Worm (Caenorhabditis elegans): ENCODE measurements around the gene F45D3.3.

F45D3.3 gene

ce11 chrV:12548830-12549229 is 1.4 kb downstream of the F45D3.3 start:
- TF ChIP-seq dmd-8 (GFP tag; IDR thresholded peaks at IDR 0.05) (no peak), fos-1 (tag; optimal IDR thresholded peaks at IDR 0.05) (no peak), nhr-6 (tag; optimal IDR thresholded peaks at IDR 0.05) (peak; percentile 4), rbr-2 (tag; optimal IDR thresholded peaks at IDR 0.05) (no peak), ceh-28 (tag; optimal IDR thresholded peaks at IDR 0.05) (no peak), snpc-4 (tag; optimal IDR thresholded peaks at IDR 0.05) (no peak), mxl-3 (GFP tag; optimal IDR thresholded peaks at IDR 0.05) (peak; percentile 11), nhr-25 (tag; optimal IDR thresholded peaks at IDR 0.05; ENCODE audit: borderline replicate concordance, insufficient read depth) (peak; percentile 34), hlh-11 (tag; optimal IDR thresholded peaks at IDR 0.05) (peak; percentile 46), nhr-102 (tag; optimal IDR thresholded peaks at IDR 0.05) (peak; percentile 54), nhr-237 (tag; optimal IDR thresholded peaks at IDR 0.05) (no peak), ama-1 (optimal IDR thresholded peaks at IDR 0.05) (peak; percentile 87), spr-1 (tag; optimal IDR thresholded peaks at IDR 0.05) (no peak), saeg-2 (GFP tag; IDR thresholded peaks at IDR 0.05) (no peak), lin-13 (GFP tag; optimal IDR thresholded peaks at IDR 0.05) (no peak), tag-97 (GFP tag; IDR thresholded peaks at IDR 0.05) (no peak), ZK337.2 (GFP tag; IDR thresholded peaks at IDR 0.05) (no peak), lin-15B (tag; optimal IDR thresholded peaks at IDR 0.05) (no peak), dpl-1 (GFP tag; optimal IDR thresholded peaks at IDR 0.05) (no peak), F44E2.7 (GFP tag; IDR thresholded peaks at IDR 0.05) (no peak), gei-8 (GFP tag; optimal IDR thresholded peaks at IDR 0.05) (no peak), hif-1 (tag; optimal IDR thresholded peaks at IDR 0.05) (no peak), zip-11 (GFP tag; IDR thresholded peaks at IDR 0.05) (no peak), nhr-41 (GFP tag; IDR thresholded peaks at IDR 0.05) (no peak), zag-1 (tag; optimal IDR thresholded peaks at IDR 0.05) (no peak), T26A8.4 (GFP tag; IDR thresholded peaks at IDR 0.05) (peak; percentile 90), ceh-62 (tag; optimal IDR thresholded peaks at IDR 0.05) (no peak), lir-3 (tag; optimal IDR thresholded peaks at IDR 0.05) (no peak), ZK546.5 (tag; optimal IDR thresholded peaks at IDR 0.05) (no peak), daf-12 (tag; optimal IDR thresholded peaks at IDR 0.05) (no peak), aha-1 (tag) (peak; percentile 93), nhr-77 (tag; optimal IDR thresholded peaks at IDR 0.05) (peak; percentile 14), ceh-44 (GFP tag; IDR thresholded peaks at IDR 0.05) (no peak), skn-1 (tag; optimal IDR thresholded peaks at IDR 0.05) (no peak), mdl-1 (tag; optimal IDR thresholded peaks at IDR 0.05) (peak in 1 of 2 experiments; percentile 51), fkh-10 (GFP tag; optimal IDR thresholded peaks at IDR 0.05) (no peak), nhr-28 (tag; optimal IDR thresholded peaks at IDR 0.05) (peak; percentile 55), ztf-11 (tag; optimal IDR thresholded peaks at IDR 0.05) (no peak), D1046.2 (GFP tag; IDR thresholded peaks at IDR 0.05) (no peak), mep-1 (tag; optimal IDR thresholded peaks at IDR 0.05) (peak; percentile 14), egl-27 (tag; optimal IDR thresholded peaks at IDR 0.05) (no peak), T20F7.1 (GFP tag; optimal IDR thresholded peaks at IDR 0.05) (no peak), mes-2 (tag; optimal IDR thresholded peaks at IDR 0.05; ENCODE audit: poor library complexity, severe bottlenecking) (no peak), ceh-20 (GFP tag; IDR thresholded peaks at IDR 0.05) (no peak), nhr-10 (tag; optimal IDR thresholded peaks at IDR 0.05) (no peak), lsy-2 (tag; optimal IDR thresholded peaks at IDR 0.05) (no peak), daf-16 (GFP tag; optimal IDR thresholded peaks at IDR 0.05) (no peak), daf-16 (tag; optimal IDR thresholded peaks at IDR 0.05) (no peak), ztf-7 (tag; optimal IDR thresholded peaks at IDR 0.05) (no peak), arid-1 (GFP tag; conservative IDR thresholded peaks at IDR 0.05) (no peak), zfp-2 (tag; optimal IDR thresholded peaks at IDR 0.05) (no peak), mdt-29 (GFP tag; IDR thresholded peaks at IDR 0.05) (no peak), lin-38 (GFP tag; IDR thresholded peaks at IDR 0.05) (no peak), spr-3 (GFP tag; optimal IDR thresholded peaks at IDR 0.05) (no peak)

All from whole organism, L4 larva.